Fruit fly (Drosophila melanogaster) whole organism, prepupa: ENCODE data around the gene Ndc1.
A peak's percentile ranks its signal among the peaks of the same experiment; 100 is the strongest.

Source experiments
- Blimp-1 ChIP-seq: fragments of 200-800 bp; sonication (Bioruptor generic); optimal IDR thresholded peaks from 3 replicates; lab custom pipeline; 2017; ENCODE audit warnings: missing biosample characterization, missing genetic modification characterization, mild to moderate bottlenecking, moderate library complexity, missing genetic modification reagents
- CG11902 ChIP-seq: fragments of 200-800 bp; sonication (Bioruptor generic); optimal IDR thresholded peaks from 3 replicates; lab custom pipeline; 2016; ENCODE audit warnings: missing biosample characterization, missing genetic modification characterization
- CG1621 ChIP-seq: fragments of 200-800 bp; sonication (Bioruptor generic); optimal IDR thresholded peaks from 3 replicates; lab custom pipeline; 2018; ENCODE audit warnings: missing biosample characterization, mild to moderate bottlenecking, missing genetic modification characterization
- CG16779 ChIP-seq: fragments of 200-800 bp; sonication (Bioruptor generic); optimal IDR thresholded peaks from 3 replicates; lab custom pipeline; 2017; ENCODE audit warnings: missing biosample characterization, mild to moderate bottlenecking, missing genetic modification characterization
- CG3032 ChIP-seq: fragments of 200-800 bp; optimal IDR thresholded peaks from 2 replicates; lab custom pipeline; 2019; ENCODE audit warnings: missing biosample characterization, mild to moderate bottlenecking, missing genetic modification characterization, moderate library complexity
- CG31627 ChIP-seq: fragments of 200-800 bp; sonication (Bioruptor generic); optimal IDR thresholded peaks from 3 replicates; lab custom pipeline; 2016; ENCODE audit warnings: missing biosample characterization, missing genetic modification characterization
- CG34406 ChIP-seq: fragments of 200-800 bp; sonication (Bioruptor generic); optimal IDR thresholded peaks from 3 replicates; lab custom pipeline; 2016; ENCODE audit warnings: missing biosample characterization, missing genetic modification characterization
- CG6854 ChIP-seq: fragments of 200-800 bp; sonication (Bioruptor generic); optimal IDR thresholded peaks from 2 replicates; lab custom pipeline; 2017; ENCODE audit warnings: missing biosample characterization, mild to moderate bottlenecking, missing genetic modification characterization
- CG7368 ChIP-seq: fragments of 200-800 bp; sonication (Bioruptor generic); optimal IDR thresholded peaks from 3 replicates; lab custom pipeline; 2016; ENCODE audit warnings: missing biosample characterization, missing genetic modification characterization
- Eip75B ChIP-seq: fragments of 200-800 bp; sonication (Bioruptor generic); optimal IDR thresholded peaks from 3 replicates; lab custom pipeline; 2016; ENCODE audit warnings: missing biosample characterization, missing genetic modification characterization
- Eip78C ChIP-seq: fragments of 200-800 bp; sonication (Bioruptor generic); peaks from one replicate; lab custom pipeline; 2016; ENCODE audit warnings: missing biosample characterization, missing genetic modification characterization
- Eip93F ChIP-seq: fragments of 200-800 bp; sonication (Bioruptor generic); optimal IDR thresholded peaks from 2 replicates; lab custom pipeline; 2016; ENCODE audit warnings: missing biosample characterization, mild to moderate bottlenecking, missing genetic modification characterization
- Ets21C ChIP-seq: fragments of 200-800 bp; sonication (Bioruptor generic); optimal IDR thresholded peaks from 3 replicates; lab custom pipeline; 2016; ENCODE audit warnings: missing biosample characterization, missing genetic modification characterization
- Hr39 ChIP-seq: fragments of 200-800 bp; sonication (Bioruptor generic); optimal IDR thresholded peaks from 2 replicates; lab custom pipeline; 2016; ENCODE audit warnings: missing biosample characterization, missing genetic modification characterization
- Lpt ChIP-seq: fragments of 200-800 bp; sonication (Bioruptor generic); optimal IDR thresholded peaks from 3 replicates; lab custom pipeline; 2016; ENCODE audit warnings: missing biosample characterization, missing genetic modification characterization
- Met ChIP-seq: fragments of 200-800 bp; sonication (Bioruptor generic); optimal IDR thresholded peaks from 3 replicates; lab custom pipeline; 2016; ENCODE audit warnings: missing biosample characterization, missing genetic modification characterization
- OdsH ChIP-seq: fragments of 200-800 bp; sonication (Bioruptor generic); optimal IDR thresholded peaks from 3 replicates; lab custom pipeline; 2016; ENCODE audit warnings: missing biosample characterization, missing genetic modification characterization
- Sox14 ChIP-seq: fragments of 200-800 bp; sonication (Bioruptor generic); optimal IDR thresholded peaks from 3 replicates; lab custom pipeline; 2016; ENCODE audit warnings: missing biosample characterization, missing genetic modification characterization
- achi ChIP-seq: fragments of 200-800 bp; sonication (Bioruptor generic); optimal IDR thresholded peaks from 3 replicates; lab custom pipeline; 2016; ENCODE audit warnings: missing biosample characterization, missing genetic modification characterization
- acj6 ChIP-seq: fragments of 200-800 bp; sonication (Bioruptor generic); optimal IDR thresholded peaks from 3 replicates; lab custom pipeline; 2016; ENCODE audit warnings: missing biosample characterization, missing genetic modification characterization
- eg ChIP-seq: fragments of 200-800 bp; sonication (Bioruptor generic); IDR thresholded peaks from 3 replicates; pipeline ENCODE4 v1.3.6; 2022; ENCODE audit warnings: missing biosample characterization, missing genetic modification characterization
- esn ChIP-seq: fragments of 200-800 bp; sonication (Bioruptor generic); optimal IDR thresholded peaks from 2 replicates; lab custom pipeline; 2016; ENCODE audit warnings: missing biosample characterization, mild to moderate bottlenecking, missing genetic modification characterization, moderate library complexity
- fd59A ChIP-seq: fragments of 200-800 bp; sonication (Bioruptor generic); optimal IDR thresholded peaks from 2 replicates; lab custom pipeline; 2017; ENCODE audit warnings: missing biosample characterization, mild to moderate bottlenecking, missing genetic modification characterization, missing genetic modification reagents
- fd85E ChIP-seq: fragments of 200-800 bp; sonication (Bioruptor generic); optimal IDR thresholded peaks from 3 replicates; lab custom pipeline; 2016; ENCODE audit warnings: missing biosample characterization, missing genetic modification characterization
- fkh ChIP-seq: fragments of 200-800 bp; sonication (Bioruptor generic); optimal IDR thresholded peaks from 3 replicates; lab custom pipeline; 2017; ENCODE audit warnings: missing biosample characterization, mild to moderate bottlenecking, missing genetic modification characterization, moderate library complexity
- salr ChIP-seq, 2 experiments: fragments of 200-800 bp; sonication (Bioruptor generic); optimal IDR thresholded peaks; 3 replicates each; lab custom pipeline; 2016 to 2018; ENCODE audit warnings: missing biosample characterization in 2 of 2, missing genetic modification characterization in 2 of 2, mild to moderate bottlenecking in 1 of 2
- spab ChIP-seq: fragments of 200-800 bp; sonication (Bioruptor generic); optimal IDR thresholded peaks from 2 replicates; lab custom pipeline; 2017; ENCODE audit warnings: missing biosample characterization, mild to moderate bottlenecking, missing genetic modification characterization, missing genetic modification reagents
- ss ChIP-seq, 2 experiments: fragments of 200-800 bp; sonication (Bioruptor generic); optimal IDR thresholded peaks; 2 replicates in 1 of 2; 3 replicates in 1 of 2; lab custom pipeline; 2017 to 2018; ENCODE audit warnings: mild to moderate bottlenecking in 2 of 2, missing biosample characterization in 2 of 2, missing genetic modification characterization in 2 of 2, moderate library complexity in 1 of 2
- svp ChIP-seq: fragments of 200-800 bp; sonication (Bioruptor generic); peaks from one replicate; lab custom pipeline; 2016; ENCODE audit warnings: missing biosample characterization, missing genetic modification characterization
- vri ChIP-seq: fragments of 200-800 bp; sonication (Bioruptor generic); optimal IDR thresholded peaks from 3 replicates; lab custom pipeline; 2016; ENCODE audit warnings: missing biosample characterization, mild to moderate bottlenecking, missing genetic modification characterization

Ndc1 gene

DNA sequence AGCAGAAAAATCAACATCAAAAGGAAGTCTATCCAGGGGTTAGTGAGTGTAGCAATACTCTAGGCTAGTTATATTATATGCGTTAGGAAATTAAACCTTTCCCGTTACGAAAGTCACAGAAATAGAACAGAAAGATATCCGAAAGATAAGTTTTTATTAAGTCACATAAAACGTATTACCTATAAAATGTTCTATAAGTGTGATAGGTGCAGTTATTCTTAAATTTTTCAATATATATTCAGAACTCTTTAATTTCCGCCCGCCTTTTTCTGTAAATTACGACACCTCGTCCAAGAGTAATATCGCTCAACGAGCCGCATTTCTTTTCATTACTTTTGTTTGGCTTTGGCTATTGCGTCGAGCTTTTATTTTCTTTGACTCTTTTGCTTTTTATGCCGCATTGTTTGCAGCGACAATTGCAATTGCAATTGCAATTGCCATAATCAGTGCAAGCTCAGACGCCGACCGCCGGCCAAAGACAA lies 45.8 kb upstream of the Ndc1 start (continued):
- peak; percentile 15 to 61 for TF ChIP-seq salr (GFP tag; optimal IDR thresholded peaks at IDR 0.05; lab: Kevin White, UChicago)
- TF ChIP-seq fd85E: no peak
- TF ChIP-seq CG11902 (GFP tag; lab: Kevin White, UChicago): no peak
- peak; percentile 8 for TF ChIP-seq CG7368 (GFP tag; lab: Kevin White, UChicago)
- TF ChIP-seq fd59A: peak; percentile 60
- no peak for TF ChIP-seq fkh (GFP tag; lab: Kevin White, UChicago)
- TF ChIP-seq vri (GFP tag; lab: Kevin White, UChicago): peak; percentile 40

DNA sequence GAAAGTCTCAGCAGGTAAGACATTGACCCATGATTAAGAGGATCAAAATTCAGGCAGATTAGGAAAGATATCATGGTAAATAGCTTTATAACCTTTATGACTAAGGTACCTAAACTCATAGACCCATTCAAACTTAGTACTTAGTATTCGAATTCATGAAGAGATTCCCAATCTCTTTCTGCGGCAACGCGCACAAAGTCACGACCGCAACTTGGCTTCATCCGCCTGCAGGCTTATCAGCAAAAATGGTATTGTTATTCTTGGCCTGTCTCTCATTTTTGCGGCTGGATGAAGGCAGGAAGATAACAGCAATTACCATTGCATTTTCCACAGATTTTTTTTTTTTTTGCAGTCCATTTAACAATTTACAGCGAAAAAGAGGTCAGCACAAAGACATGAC lies 43.9 kb upstream of the Ndc1 start:
- TF ChIP-seq Blimp-1 (GFP tag; lab: Kevin White, UChicago) (no peak), svp (GFP tag; lab: Kevin White, UChicago) (peak; percentile 91), CG16779 (tag; lab: Kevin White, UChicago) (no peak), achi (GFP tag; lab: Kevin White, UChicago) (no peak), Met (GFP tag; lab: Kevin White, UChicago) (no peak), spab (no peak), OdsH (GFP tag; lab: Kevin White, UChicago) (no peak), CG6854 (GFP tag; lab: Kevin White, UChicago) (no peak), Eip78C (GFP tag; lab: Kevin White, UChicago) (peak; percentile 39)

DNA sequence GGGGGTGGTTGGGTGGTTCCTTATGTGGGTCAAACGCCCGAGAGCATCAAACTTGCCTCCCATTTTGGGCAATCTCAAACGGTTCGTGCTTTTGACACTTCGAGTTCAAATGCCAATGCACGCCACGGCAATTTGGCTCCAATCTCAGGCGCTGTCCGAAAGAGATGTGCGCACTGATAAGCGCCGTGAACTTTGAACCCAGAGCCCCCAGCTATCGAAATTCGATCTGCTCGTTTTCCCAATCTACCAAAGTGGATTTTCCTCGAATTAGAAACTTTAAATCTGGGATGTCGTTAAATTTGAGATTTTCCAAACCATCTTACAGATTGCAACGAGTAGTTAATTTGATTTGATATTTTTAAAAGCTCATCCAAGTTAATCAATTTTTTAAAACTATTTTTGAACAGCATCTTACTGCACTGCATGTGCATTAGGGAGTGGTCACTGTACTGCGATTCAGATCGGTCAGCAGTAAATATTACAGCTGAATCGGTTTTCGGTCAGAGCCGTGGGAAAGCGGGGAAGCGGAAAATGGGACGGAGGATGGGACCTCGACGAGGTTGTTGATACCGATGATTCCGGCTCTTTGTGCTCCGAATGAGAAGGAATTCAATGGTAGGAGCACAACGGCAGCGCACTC lies 40.0 kb upstream of the Ndc1 start:
- TF ChIP-seq ss (GFP tag; optimal IDR thresholded peaks at IDR 0.05; lab: Kevin White, UChicago) (no peak), Eip75B (GFP tag; lab: Kevin White, UChicago) (peak; percentile 1), esn (GFP tag; lab: Kevin White, UChicago) (peak; percentile 28), acj6 (GFP tag; lab: Kevin White, UChicago) (no peak), Sox14 (GFP tag; lab: Kevin White, UChicago) (peak; percentile 17), CG11902 (GFP tag; lab: Kevin White, UChicago) (no peak), svp (GFP tag; lab: Kevin White, UChicago) (peak; percentile 94), CG34406 (GFP tag; lab: Kevin White, UChicago) (no peak), Eip78C (GFP tag; lab: Kevin White, UChicago) (peak; percentile 74)

DNA sequence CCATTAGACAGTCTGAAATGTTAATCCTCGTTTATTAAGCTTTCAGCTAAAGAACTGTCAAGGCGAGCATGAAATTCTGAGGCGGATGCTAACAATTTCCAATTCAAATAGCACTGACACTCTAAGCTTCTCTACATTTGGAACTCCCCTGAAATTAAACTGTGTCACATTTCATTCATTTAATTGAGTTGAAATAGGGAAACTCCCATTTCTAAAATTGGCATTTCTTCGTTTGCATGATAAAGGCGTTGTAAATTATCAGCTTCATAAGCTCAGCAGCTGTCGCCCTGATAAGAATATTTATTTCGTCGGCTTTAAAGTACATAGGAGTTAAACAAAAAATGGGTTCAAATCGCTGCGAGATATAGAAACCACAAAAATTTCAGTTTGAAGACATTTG lies 39.0 kb upstream of the Ndc1 start:
- TF ChIP-seq Lpt (GFP tag; lab: Kevin White, UChicago) (no peak), Eip75B (GFP tag; lab: Kevin White, UChicago) (no peak), eg (GFP tag; lab: Robert Waterston, UW) (no peak), Eip93F (GFP tag; lab: Kevin White, UChicago) (no peak), CG3032 (no peak), salr (GFP tag; optimal IDR thresholded peaks at IDR 0.05; lab: Kevin White, UChicago) (no peak), fkh (GFP tag; lab: Kevin White, UChicago) (no peak), Hr39 (GFP tag; lab: Kevin White, UChicago) (no peak), CG34406 (GFP tag; lab: Kevin White, UChicago) (no peak), CG1621 (tag; lab: Kevin White, UChicago) (no peak), Eip78C (GFP tag; lab: Kevin White, UChicago) (no peak), Ets21C (no peak)

DNA sequence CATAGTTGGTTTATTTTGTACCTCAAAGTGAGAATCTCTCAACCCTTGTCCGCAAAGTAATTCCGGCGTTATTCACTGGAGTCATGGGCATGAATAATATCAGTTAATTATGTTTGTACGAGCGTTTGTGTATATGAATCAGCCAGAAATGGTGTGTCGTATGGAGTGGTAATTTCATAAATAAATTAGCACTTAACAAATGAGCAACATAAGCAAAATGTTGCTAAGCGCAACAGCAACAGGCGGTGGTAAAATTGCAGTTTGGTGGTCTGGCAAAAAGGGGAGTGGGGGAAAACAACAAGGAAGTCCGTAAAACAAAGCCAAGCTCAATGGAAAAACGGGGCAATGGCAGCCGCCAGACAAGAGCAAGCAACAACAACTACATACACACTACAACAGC lies 38.5 kb upstream of the Ndc1 start:
- TF ChIP-seq CG31627 (GFP tag; lab: Kevin White, UChicago): no peak
- TF ChIP-seq, all 60 proteins: peak for 0
